Worm (Caenorhabditis elegans): ENCODE measurements around the gene nstp-3.

The nstp-3 gene

DNA sequence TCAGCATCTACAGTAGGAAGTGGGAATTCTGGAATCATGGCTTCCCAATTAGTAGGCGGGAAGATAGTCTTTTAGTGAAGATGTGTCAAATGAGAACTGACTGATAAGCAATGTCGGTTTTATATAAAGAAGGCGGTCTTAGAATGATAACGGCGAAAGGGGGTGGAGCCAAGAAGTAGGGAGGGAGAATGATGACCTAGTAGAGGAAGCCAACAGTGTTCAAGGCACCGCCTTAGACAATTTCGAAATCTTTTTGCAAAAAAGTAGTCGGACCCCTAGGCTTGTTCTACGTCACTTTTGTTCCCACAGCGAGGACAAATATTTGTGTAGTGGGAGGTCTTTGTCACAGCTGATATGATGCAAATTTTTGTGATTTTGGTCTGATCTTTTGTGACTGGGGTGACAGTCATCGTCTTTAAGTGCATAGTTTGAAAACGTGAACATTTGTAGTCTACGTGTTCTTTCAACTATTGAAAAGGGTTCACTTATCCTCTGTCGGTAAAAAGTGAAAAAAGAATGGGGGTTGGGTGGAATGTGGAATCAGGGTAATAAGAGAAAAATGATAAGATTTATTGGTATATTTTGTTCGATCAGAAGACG is 15.1 kb upstream of the nstp-3 start, which contains the start of gene ZC250.4:
TSS of gene ZC250.4 (minus strand) at position 78 of the 600 bp plus-strand sequence.
- TF ChIP-seq lin-13 (GFP tag; optimal IDR thresholded peaks at IDR 0.05) (no peak), zag-1 (tag; optimal IDR thresholded peaks at IDR 0.05) (no peak), F13H6.1 (tag; optimal IDR thresholded peaks at IDR 0.05) (peak; percentile 41), nhr-11 (tag; optimal IDR thresholded peaks at IDR 0.05) (no peak), blmp-1 (tag; optimal IDR thresholded peaks at IDR 0.05; ENCODE audit: insufficient read depth) (no peak), nhr-237 (tag; optimal IDR thresholded peaks at IDR 0.05) (no peak), crh-2 (tag; optimal IDR thresholded peaks at IDR 0.05) (no peak), ztf-1 (GFP tag; conservative IDR thresholded peaks at IDR 0.05) (no peak), mdl-1 (tag; optimal IDR thresholded peaks at IDR 0.05) (no peak), nhr-25 (tag; optimal IDR thresholded peaks at IDR 0.05) (peak; percentile 67), unc-55 (GFP tag; optimal IDR thresholded peaks at IDR 0.05) (no peak), ztf-11 (tag; optimal IDR thresholded peaks at IDR 0.05) (no peak), nhr-6 (tag; optimal IDR thresholded peaks at IDR 0.05) (no peak), peb-1 (tag; optimal IDR thresholded peaks at IDR 0.05) (no peak), alr-1 (tag; optimal IDR thresholded peaks at IDR 0.05) (no peak), lin-11 (tag; optimal IDR thresholded peaks at IDR 0.05) (no peak), unc-39 (tag; optimal IDR thresholded peaks at IDR 0.05) (no peak), sma-3 (GFP tag; optimal IDR thresholded peaks at IDR 0.05) (no peak), sma-9 (GFP tag; optimal IDR thresholded peaks at IDR 0.05) (peak; percentile 2), sma-9 (tag; optimal IDR thresholded peaks at IDR 0.05) (no peak), C34F6.9 (tag; optimal IDR thresholded peaks at IDR 0.05) (no peak), aly-2 (tag; optimal IDR thresholded peaks at IDR 0.05) (no peak)

ce11 chrV:5805467-5805866 is 7.4 kb upstream of the nstp-3 start, which contains the start of gene ZC250.5:
Gene ZC250.5, plus strand, starts transcription at chrV:5805767.
- no peak for TF ChIP-seq peb-1 (tag; optimal IDR thresholded peaks at IDR 0.05)
- no peak for TF ChIP-seq sma-9 (GFP tag; optimal IDR thresholded peaks at IDR 0.05)
- TF ChIP-seq sma-9 (tag; optimal IDR thresholded peaks at IDR 0.05): no peak
- no peak for TF ChIP-seq mdl-1 (tag; optimal IDR thresholded peaks at IDR 0.05)
- TF ChIP-seq sma-3 (GFP tag; optimal IDR thresholded peaks at IDR 0.05): no peak
- TF ChIP-seq crh-2 (tag; optimal IDR thresholded peaks at IDR 0.05): no peak
- TF ChIP-seq C34F6.9 (tag; optimal IDR thresholded peaks at IDR 0.05): no peak
- no peak for TF ChIP-seq Y55F3AM.14 (GFP tag; optimal IDR thresholded peaks at IDR 0.05)
- TF ChIP-seq blmp-1 (tag; optimal IDR thresholded peaks at IDR 0.05; ENCODE audit: insufficient read depth): no peak
- TF ChIP-seq mab-5 (tag; optimal IDR thresholded peaks at IDR 0.05): no peak
- TF ChIP-seq ceh-16 (tag; optimal IDR thresholded peaks at IDR 0.05): no peak
- TF ChIP-seq fos-1 (tag; optimal IDR thresholded peaks at IDR 0.05): no peak
- no peak for TF ChIP-seq lin-11 (tag; optimal IDR thresholded peaks at IDR 0.05)
- TF ChIP-seq mbf-1 (tag; optimal IDR thresholded peaks at IDR 0.05): no peak
- no peak for TF ChIP-seq nhr-237 (tag; optimal IDR thresholded peaks at IDR 0.05)
- TF ChIP-seq ama-1 (optimal IDR thresholded peaks at IDR 0.05): no peak
- TF ChIP-seq ZK546.5 (tag; optimal IDR thresholded peaks at IDR 0.05): no peak
- no peak for TF ChIP-seq snpc-4 (tag; optimal IDR thresholded peaks at IDR 0.05)
- TF ChIP-seq elt-1 (tag; optimal IDR thresholded peaks at IDR 0.05): no peak
- no peak for TF ChIP-seq F13H6.1 (tag; optimal IDR thresholded peaks at IDR 0.05)

DNA sequence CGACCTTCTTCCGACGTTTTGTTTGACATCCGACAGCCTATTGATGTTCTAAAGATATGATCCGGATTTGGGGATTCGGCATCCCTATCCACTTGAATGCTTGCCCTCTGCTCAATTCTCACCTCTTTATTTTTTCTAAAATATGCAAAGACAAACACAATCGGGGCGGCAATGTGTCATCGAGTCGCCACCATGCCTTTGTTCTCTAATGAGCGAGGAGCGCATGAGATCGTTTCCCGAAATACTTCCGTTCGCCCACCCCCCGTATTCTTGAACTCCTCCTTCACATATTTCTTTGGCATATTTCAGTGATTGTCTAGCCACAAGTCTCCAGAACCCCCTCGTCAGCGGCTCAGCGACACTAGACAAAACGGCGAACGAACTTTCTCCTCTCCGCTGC is 1.3 kb upstream of the nstp-3 start, which contains the start of gene cyn-17:
TSS of gene cyn-17 (plus strand) at position 301 of the 400 bp plus-strand sequence.
- TF ChIP-seq ztf-4 (tag; optimal IDR thresholded peaks at IDR 0.05): no peak
- no peak for TF ChIP-seq fos-1 (tag; optimal IDR thresholded peaks at IDR 0.05)
- TF ChIP-seq lsy-2 (tag; optimal IDR thresholded peaks at IDR 0.05): no peak
- no peak for TF ChIP-seq nhr-11 (tag; optimal IDR thresholded peaks at IDR 0.05)
- no peak for TF ChIP-seq ceh-82 (tag; optimal IDR thresholded peaks at IDR 0.05)
- TF ChIP-seq skn-1 (tag; optimal IDR thresholded peaks at IDR 0.05): no peak
- TF ChIP-seq unc-62 (GFP tag; optimal IDR thresholded peaks at IDR 0.05): no peak
- no peak for TF ChIP-seq unc-55 (GFP tag; optimal IDR thresholded peaks at IDR 0.05)
- no peak for TF ChIP-seq egl-27 (tag; optimal IDR thresholded peaks at IDR 0.05)

DNA sequence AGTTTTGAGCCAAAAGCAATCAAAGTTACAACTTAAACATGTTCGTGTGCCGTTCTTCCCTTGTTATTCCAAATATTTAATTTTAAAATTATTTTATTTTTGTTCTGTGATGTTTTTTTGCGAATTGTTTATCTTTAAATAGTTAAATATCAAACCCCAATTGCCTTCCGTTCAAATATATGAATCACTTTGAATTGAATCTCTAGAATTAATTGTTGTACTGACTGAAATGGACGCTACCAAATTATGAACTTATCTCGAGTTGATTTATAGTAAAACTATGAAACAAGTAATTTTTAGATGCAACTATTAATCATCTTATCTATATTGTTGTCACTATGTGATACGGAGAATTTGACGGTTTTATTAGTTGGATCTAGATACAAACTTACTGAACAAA is 6.0 kb downstream of the nstp-3 start, which contains the start of gene ZC250.2:
TSS of gene ZC250.2 (plus strand) at position 301 of the 400 bp plus-strand sequence.
- TF ChIP-seq R02D3.7 (tag; optimal IDR thresholded peaks at IDR 0.05) (no peak), peb-1 (tag; optimal IDR thresholded peaks at IDR 0.05) (no peak), egl-27 (tag; optimal IDR thresholded peaks at IDR 0.05) (no peak), crh-2 (tag; optimal IDR thresholded peaks at IDR 0.05) (no peak), lin-11 (tag; optimal IDR thresholded peaks at IDR 0.05) (no peak), gmeb-1 (tag; optimal IDR thresholded peaks at IDR 0.05) (no peak), lsy-2 (tag; optimal IDR thresholded peaks at IDR 0.05) (no peak), sem-4 (tag; optimal IDR thresholded peaks at IDR 0.05) (no peak), nhr-6 (tag; optimal IDR thresholded peaks at IDR 0.05) (no peak)

Data from whole organism, L2 larva.